Fruit fly (Drosophila melanogaster) whole organism, adult: ENCODE results near the gene Vps52.

Experiments used
- CG11617 ChIP-seq: fragments of 200-800 bp; sonication (Bioruptor generic); optimal IDR thresholded peaks from 2 replicates; lab custom pipeline; 2017; ENCODE audit warnings: mild to moderate bottlenecking, missing biosample characterization, missing genetic modification reagents, missing genetic modification characterization
- CG12768 ChIP-seq: fragments of 200-800 bp; sonication (Bioruptor generic); optimal IDR thresholded peaks from 2 replicates; lab custom pipeline; 2017; ENCODE audit warnings: missing biosample characterization, missing genetic modification characterization, mild to moderate bottlenecking, moderate library complexity, missing genetic modification reagents
- CG14711 ChIP-seq: fragments of 200-800 bp; sonication (Bioruptor generic); optimal IDR thresholded peaks from 2 replicates; lab custom pipeline; 2018; ENCODE audit warnings: missing biosample characterization, mild to moderate bottlenecking, missing genetic modification characterization, moderate library complexity
- CG7045 ChIP-seq: fragments of 200-800 bp; sonication (Bioruptor generic); optimal IDR thresholded peaks from 2 replicates; lab custom pipeline; 2017; ENCODE audit warnings: missing biosample characterization, mild to moderate bottlenecking, missing genetic modification characterization
- CG7101 ChIP-seq: fragments of 200-800 bp; sonication (Bioruptor generic); optimal IDR thresholded peaks from 2 replicates; lab custom pipeline; 2018; ENCODE audit warnings: missing biosample characterization, mild to moderate bottlenecking, missing genetic modification characterization, moderate library complexity
- Crg-1 ChIP-seq: fragments of 200-800 bp; sonication (Bioruptor generic); optimal IDR thresholded peaks from 2 replicates; lab custom pipeline; 2016; ENCODE audit warnings: missing biosample characterization, missing genetic modification characterization
- Mnt ChIP-seq: fragments of 200-800 bp; sonication (Bioruptor generic); optimal IDR thresholded peaks from 2 replicates; lab custom pipeline; 2016; ENCODE audit warnings: missing biosample characterization, mild to moderate bottlenecking, missing genetic modification characterization
- bab1 ChIP-seq: fragments of 200-800 bp; sonication (Bioruptor generic); optimal IDR thresholded peaks from 3 replicates; lab custom pipeline; 2019; ENCODE audit warnings: missing biosample characterization, mild to moderate bottlenecking, missing genetic modification characterization, moderate library complexity
- kay ChIP-seq: fragments of 200-800 bp; sonication (Bioruptor generic); peaks from one replicate; lab custom pipeline; 2016; ENCODE audit warnings: missing biosample characterization, missing genetic modification characterization, borderline replicate concordance

DNA sequence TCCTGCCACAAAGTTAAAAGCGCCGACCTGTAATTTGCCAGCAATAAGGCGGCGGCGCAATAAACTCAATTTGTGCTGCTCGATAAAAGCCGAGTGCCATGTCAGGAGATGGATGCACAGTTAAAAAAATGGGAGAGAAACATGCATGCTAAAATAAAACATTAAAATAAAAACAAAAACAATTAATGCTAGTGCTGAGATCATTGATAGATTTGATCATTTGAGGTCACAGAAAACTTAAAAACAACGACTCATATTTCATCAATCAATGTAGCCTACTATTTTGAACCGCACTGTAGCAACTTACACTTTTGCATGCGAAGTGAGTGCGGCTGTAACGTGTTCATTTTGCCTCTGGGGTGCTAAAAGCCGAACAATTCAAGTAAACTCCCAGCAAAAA lies 40.6 kb downstream of the Vps52 start:
- TF ChIP-seq CG14711 (tag; lab: Kevin White, UChicago) (no peak), CG11617 (GFP tag; lab: Kevin White, UChicago) (no peak), CG12768 (GFP tag; lab: Kevin White, UChicago) (no peak), Mnt (no peak), kay (GFP tag; lab: Kevin White, UChicago) (no peak), CG7101 (tag; lab: Kevin White, UChicago) (no peak), CG7045 (GFP tag; lab: Kevin White, UChicago) (no peak), Crg-1 (GFP tag; lab: Kevin White, UChicago) (no peak), bab1 (GFP tag; lab: Kevin White, UChicago) (no peak)
